Fruit fly (Drosophila melanogaster) whole organism, prepupa: Measurements from ENCODE around the gene ppk18.

ENCODE experiments used
- CG10669 ChIP-seq: fragments of 200-800 bp; sonication (Bioruptor generic); optimal IDR thresholded peaks from 3 replicates; lab custom pipeline; 2018; ENCODE audit warnings: missing biosample characterization, mild to moderate bottlenecking, missing genetic modification characterization, moderate library complexity
- CG11294 ChIP-seq: fragments of 200-800 bp; sonication (Bioruptor generic); IDR thresholded peaks from 2 replicates; pipeline ENCODE4 v1.3.6; 2022; ENCODE audit warnings: missing biosample characterization, missing genetic modification characterization
- CG11762 ChIP-seq: fragments of 200-800 bp; sonication (Bioruptor generic); optimal IDR thresholded peaks from 3 replicates; lab custom pipeline; 2016; ENCODE audit warnings: missing biosample characterization, missing genetic modification characterization; ENCODE audit not compliant: insufficient read depth
- CG11902 ChIP-seq: fragments of 200-800 bp; sonication (Bioruptor generic); optimal IDR thresholded peaks from 3 replicates; lab custom pipeline; 2016; ENCODE audit warnings: missing biosample characterization, missing genetic modification characterization
- CG15336 ChIP-seq: fragments of 200-800 bp; sonication (Bioruptor generic); IDR thresholded peaks from 2 replicates; pipeline ENCODE4 v1.3.6; 2022; ENCODE audit warnings: missing biosample characterization, missing genetic modification characterization
- CG1621 ChIP-seq: fragments of 200-800 bp; sonication (Bioruptor generic); optimal IDR thresholded peaks from 3 replicates; lab custom pipeline; 2018; ENCODE audit warnings: missing biosample characterization, mild to moderate bottlenecking, missing genetic modification characterization
- CG16779 ChIP-seq: fragments of 200-800 bp; sonication (Bioruptor generic); optimal IDR thresholded peaks from 3 replicates; lab custom pipeline; 2017; ENCODE audit warnings: missing biosample characterization, mild to moderate bottlenecking, missing genetic modification characterization
- CG31627 ChIP-seq: fragments of 200-800 bp; sonication (Bioruptor generic); optimal IDR thresholded peaks from 3 replicates; lab custom pipeline; 2016; ENCODE audit warnings: missing biosample characterization, missing genetic modification characterization
- CG32006 ChIP-seq: fragments of 200-800 bp; sonication (Bioruptor generic); optimal IDR thresholded peaks from 3 replicates; lab custom pipeline; 2017; ENCODE audit warnings: missing biosample characterization, mild to moderate bottlenecking, missing genetic modification characterization
- CG4318 ChIP-seq: fragments of 200-800 bp; sonication (Bioruptor generic); optimal IDR thresholded peaks from 3 replicates; lab custom pipeline; 2017; ENCODE audit warnings: missing biosample characterization, mild to moderate bottlenecking, missing genetic modification characterization
- CG6163 ChIP-seq: fragments of 200-800 bp; sonication (Bioruptor generic); IDR thresholded peaks from 3 replicates; pipeline ENCODE4 v1.3.6; 2022; ENCODE audit warnings: missing biosample characterization, missing genetic modification characterization
- CG6276 ChIP-seq: fragments of 200-800 bp; sonication (Bioruptor generic); optimal IDR thresholded peaks from 2 replicates; lab custom pipeline; 2017; ENCODE audit warnings: missing biosample characterization, mild to moderate bottlenecking, missing genetic modification characterization
- CG6808 ChIP-seq: fragments of 200-800 bp; sonication (Bioruptor generic); optimal IDR thresholded peaks from 3 replicates; lab custom pipeline; 2017; ENCODE audit warnings: missing biosample characterization, missing genetic modification characterization, mild to moderate bottlenecking, moderate library complexity, missing genetic modification reagents
- CG6854 ChIP-seq: fragments of 200-800 bp; sonication (Bioruptor generic); optimal IDR thresholded peaks from 2 replicates; lab custom pipeline; 2017; ENCODE audit warnings: missing biosample characterization, mild to moderate bottlenecking, missing genetic modification characterization
- CG7368 ChIP-seq: fragments of 200-800 bp; sonication (Bioruptor generic); optimal IDR thresholded peaks from 3 replicates; lab custom pipeline; 2016; ENCODE audit warnings: missing biosample characterization, missing genetic modification characterization
- CG8119 ChIP-seq: fragments of 200-800 bp; sonication (Bioruptor generic); IDR thresholded peaks from 3 replicates; pipeline ENCODE4 v1.3.6; 2022; ENCODE audit warnings: missing biosample characterization, missing genetic modification characterization
- CG8319 ChIP-seq: fragments of 200-800 bp; sonication (Bioruptor generic); optimal IDR thresholded peaks from 3 replicates; lab custom pipeline; 2016; ENCODE audit warnings: missing biosample characterization, missing genetic modification characterization
- CG8632 ChIP-seq: fragments of 200-800 bp; sonication (Bioruptor generic); optimal IDR thresholded peaks from 3 replicates; lab custom pipeline; 2016; ENCODE audit warnings: missing biosample characterization, missing genetic modification characterization
- Eip78C ChIP-seq: fragments of 200-800 bp; sonication (Bioruptor generic); peaks from one replicate; lab custom pipeline; 2016; ENCODE audit warnings: missing biosample characterization, missing genetic modification characterization
- Eip93F ChIP-seq: fragments of 200-800 bp; sonication (Bioruptor generic); optimal IDR thresholded peaks from 2 replicates; lab custom pipeline; 2016; ENCODE audit warnings: missing biosample characterization, mild to moderate bottlenecking, missing genetic modification characterization
- Ets96B ChIP-seq: fragments of 200-800 bp; optimal IDR thresholded peaks from 2 replicates; lab custom pipeline; 2019; ENCODE audit warnings: missing biosample characterization, mild to moderate bottlenecking, missing genetic modification characterization, moderate library complexity
- Hr38 ChIP-seq: sonication (Bioruptor generic); optimal IDR thresholded peaks from 2 replicates; lab custom pipeline; 2016; ENCODE audit warnings: missing biosample characterization, missing genetic modification characterization
- Lpt ChIP-seq: fragments of 200-800 bp; sonication (Bioruptor generic); optimal IDR thresholded peaks from 3 replicates; lab custom pipeline; 2016; ENCODE audit warnings: missing biosample characterization, missing genetic modification characterization
- OdsH ChIP-seq: fragments of 200-800 bp; sonication (Bioruptor generic); optimal IDR thresholded peaks from 3 replicates; lab custom pipeline; 2016; ENCODE audit warnings: missing biosample characterization, missing genetic modification characterization
- Sox102F ChIP-seq: fragments of 200-800 bp; sonication (Bioruptor generic); optimal IDR thresholded peaks from 2 replicates; lab custom pipeline; 2016; ENCODE audit warnings: missing biosample characterization, mild to moderate bottlenecking, missing genetic modification characterization
- Sox14 ChIP-seq: fragments of 200-800 bp; sonication (Bioruptor generic); optimal IDR thresholded peaks from 3 replicates; lab custom pipeline; 2016; ENCODE audit warnings: missing biosample characterization, missing genetic modification characterization
- Sox15 ChIP-seq: fragments of 200-800 bp; sonication (Bioruptor generic); optimal IDR thresholded peaks from 3 replicates; lab custom pipeline; 2016; ENCODE audit warnings: missing biosample characterization, missing genetic modification characterization
- achi ChIP-seq: fragments of 200-800 bp; sonication (Bioruptor generic); optimal IDR thresholded peaks from 3 replicates; lab custom pipeline; 2016; ENCODE audit warnings: missing biosample characterization, missing genetic modification characterization
- acj6 ChIP-seq: fragments of 200-800 bp; sonication (Bioruptor generic); optimal IDR thresholded peaks from 3 replicates; lab custom pipeline; 2016; ENCODE audit warnings: missing biosample characterization, missing genetic modification characterization
- dac ChIP-seq: fragments of 200-800 bp; sonication (Bioruptor generic); optimal IDR thresholded peaks from 2 replicates; lab custom pipeline; 2017; ENCODE audit warnings: missing biosample characterization, mild to moderate bottlenecking, missing genetic modification characterization
- dsx ChIP-seq: fragments of 200-800 bp; optimal IDR thresholded peaks from 3 replicates; lab custom pipeline; 2019; ENCODE audit warnings: missing biosample characterization, mild to moderate bottlenecking, missing genetic modification characterization, moderate library complexity; ENCODE audit not compliant: poor library complexity, severe bottlenecking
- eg ChIP-seq: fragments of 200-800 bp; sonication (Bioruptor generic); IDR thresholded peaks from 3 replicates; pipeline ENCODE4 v1.3.6; 2022; ENCODE audit warnings: missing biosample characterization, missing genetic modification characterization
- fkh ChIP-seq: fragments of 200-800 bp; sonication (Bioruptor generic); optimal IDR thresholded peaks from 3 replicates; lab custom pipeline; 2017; ENCODE audit warnings: missing biosample characterization, mild to moderate bottlenecking, missing genetic modification characterization, moderate library complexity
- lz ChIP-seq: fragments of 200-800 bp; sonication (Bioruptor generic); optimal IDR thresholded peaks from 3 replicates; lab custom pipeline; 2016; ENCODE audit warnings: missing biosample characterization, missing genetic modification characterization
- net ChIP-seq: fragments of 200-800 bp; sonication (Bioruptor generic); optimal IDR thresholded peaks from 3 replicates; lab custom pipeline; 2016; ENCODE audit warnings: missing biosample characterization, missing genetic modification characterization
- pdm3 ChIP-seq: fragments of 200-800 bp; sonication (Bioruptor generic); optimal IDR thresholded peaks from 3 replicates; lab custom pipeline; 2016; ENCODE audit warnings: missing biosample characterization, missing genetic modification characterization
- spab ChIP-seq: fragments of 200-800 bp; sonication (Bioruptor generic); optimal IDR thresholded peaks from 2 replicates; lab custom pipeline; 2017; ENCODE audit warnings: missing biosample characterization, mild to moderate bottlenecking, missing genetic modification characterization, missing genetic modification reagents
- ss ChIP-seq, 2 experiments: fragments of 200-800 bp; sonication (Bioruptor generic); optimal IDR thresholded peaks; 2 replicates in 1 of 2; 3 replicates in 1 of 2; lab custom pipeline; 2017 to 2018; ENCODE audit warnings: mild to moderate bottlenecking in 2 of 2, missing biosample characterization in 2 of 2, missing genetic modification characterization in 2 of 2, moderate library complexity in 1 of 2
- svp ChIP-seq: fragments of 200-800 bp; sonication (Bioruptor generic); peaks from one replicate; lab custom pipeline; 2016; ENCODE audit warnings: missing biosample characterization, missing genetic modification characterization
- vri ChIP-seq: fragments of 200-800 bp; sonication (Bioruptor generic); optimal IDR thresholded peaks from 3 replicates; lab custom pipeline; 2016; ENCODE audit warnings: missing biosample characterization, mild to moderate bottlenecking, missing genetic modification characterization

The ppk18 gene

dm6 chr2L:9757990-9758814, 12.6 kb downstream of the ppk18 start, which contains the start of gene zf30C (continued):
- TF ChIP-seq ss (GFP tag; optimal IDR thresholded peaks at IDR 0.05; lab: Kevin White, UChicago): peak in 1 of 2 experiments; percentile 50
- peak; percentile 93 for TF ChIP-seq CG6163 (GFP tag; lab: Robert Waterston, UW)
- peak; percentile 58 for TF ChIP-seq CG1621 (tag; lab: Kevin White, UChicago)
- TF ChIP-seq achi (GFP tag; lab: Kevin White, UChicago): peak; percentile 90
- peak; percentile 85 for TF ChIP-seq CG32006 (GFP tag; lab: Kevin White, UChicago)
- peak; percentile 54 for TF ChIP-seq CG6808 (GFP tag; lab: Kevin White, UChicago)
- TF ChIP-seq CG6854: no peak
- peak; percentile 94 for TF ChIP-seq Sox14 (GFP tag; lab: Kevin White, UChicago)
- peak; percentile 72 for TF ChIP-seq CG11762 (GFP tag; lab: Kevin White, UChicago)
- TF ChIP-seq CG4318: peak; percentile 73
- TF ChIP-seq pdm3 (GFP tag; lab: Kevin White, UChicago): peak; percentile 93
- TF ChIP-seq CG15336: peak; percentile 75
- peak; percentile 67 for TF ChIP-seq CG6276
- peak; percentile 87 for TF ChIP-seq Sox102F (GFP tag; lab: Kevin White, UChicago)

dm6 chr2L:9754817-9755216, 16.0 kb downstream of the ppk18 start:
- TF ChIP-seq dsx (GFP tag; lab: Kevin White, UChicago) (no peak), CG10669 (GFP tag; lab: Kevin White, UChicago) (peak; percentile 5), net (GFP tag; lab: Kevin White, UChicago) (no peak), CG32006 (GFP tag; lab: Kevin White, UChicago) (peak; percentile 34), CG8632 (GFP tag; lab: Kevin White, UChicago) (no peak), fkh (GFP tag; lab: Kevin White, UChicago) (no peak), CG15336 (no peak), Lpt (GFP tag; lab: Kevin White, UChicago) (no peak), OdsH (no peak), CG1621 (tag; lab: Kevin White, UChicago) (no peak), CG6163 (GFP tag; lab: Robert Waterston, UW) (no peak), svp (GFP tag; lab: Kevin White, UChicago) (peak; percentile 62), dac (GFP tag; lab: Kevin White, UChicago) (no peak), CG8319 (GFP tag; lab: Kevin White, UChicago) (no peak), Ets96B (peak; percentile 21), CG7368 (no peak), CG11762 (GFP tag; lab: Kevin White, UChicago) (no peak), CG6854 (no peak), CG31627 (GFP tag; lab: Kevin White, UChicago) (no peak), CG8119 (GFP tag; lab: Robert Waterston, UW) (no peak), CG11902 (no peak), lz (no peak), Eip78C (GFP tag; lab: Kevin White, UChicago) (peak; percentile 70), spab (GFP tag; lab: Kevin White, UChicago) (no peak), CG11294 (no peak), Sox15 (no peak), acj6 (GFP tag; lab: Kevin White, UChicago) (no peak), vri (GFP tag; lab: Kevin White, UChicago) (no peak), Sox102F (GFP tag; lab: Kevin White, UChicago) (no peak), ss (GFP tag; optimal IDR thresholded peaks at IDR 0.05; lab: Kevin White, UChicago) (peak in 1 of 2 experiments; percentile 19), CG4318 (no peak), Sox14 (GFP tag; lab: Kevin White, UChicago) (no peak), Eip93F (GFP tag; lab: Kevin White, UChicago) (no peak), CG6808 (GFP tag; lab: Kevin White, UChicago) (no peak), eg (GFP tag; lab: Robert Waterston, UW) (no peak), Hr38 (no peak), CG16779 (no peak)
- TF ChIP-seq, all 60 proteins: peak for 6
